Worm (Caenorhabditis elegans): ENCODE data around the gene F14H8.2.

Gene F14H8.2

DNA sequence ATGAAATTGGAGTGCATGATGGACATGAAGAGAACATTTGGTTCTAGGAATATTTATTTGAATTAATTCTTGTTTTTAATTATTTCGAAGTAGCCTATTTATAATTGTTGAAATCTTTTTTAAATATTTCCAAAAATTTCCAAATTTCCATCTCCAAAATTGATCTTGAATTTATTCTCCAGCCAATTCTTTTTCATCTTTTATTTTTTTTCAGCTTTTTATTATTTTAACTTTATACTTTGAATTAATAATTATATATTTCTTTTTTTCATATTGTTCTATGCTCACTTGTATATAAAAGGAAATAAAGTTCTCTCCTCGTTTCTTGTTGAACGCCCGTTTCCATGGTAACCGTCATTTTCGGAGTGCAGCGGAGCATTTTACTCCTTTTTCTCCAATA is 40.2 kb downstream of the F14H8.2 start, which contains the start of gene xbx-1:
xbx-1 (plus strand) TSS at position 301 of the 400 bp plus-strand sequence.
- TF ChIP-seq egl-5 (tag; optimal IDR thresholded peaks at IDR 0.05), result no peak
- no peak for TF ChIP-seq ztf-11 (tag; optimal IDR thresholded peaks at IDR 0.05)
- TF ChIP-seq snpc-4 (tag; optimal IDR thresholded peaks at IDR 0.05), result no peak
- no peak for TF ChIP-seq R02D3.7 (tag; optimal IDR thresholded peaks at IDR 0.05)
- TF ChIP-seq unc-39 (tag; optimal IDR thresholded peaks at IDR 0.05), result no peak
- no peak for TF ChIP-seq lsy-12 (tag; optimal IDR thresholded peaks at IDR 0.05)
- TF ChIP-seq lin-15B (tag; optimal IDR thresholded peaks at IDR 0.05), result no peak
- no peak for TF ChIP-seq nhr-23 (tag; optimal IDR thresholded peaks at IDR 0.05)
- TF ChIP-seq fos-1 (tag; optimal IDR thresholded peaks at IDR 0.05), result no peak
- no peak for TF ChIP-seq jun-1 (tag; optimal IDR thresholded peaks at IDR 0.05)
- TF ChIP-seq egl-27 (tag; optimal IDR thresholded peaks at IDR 0.05), result no peak
- no peak for TF ChIP-seq nhr-11 (tag; optimal IDR thresholded peaks at IDR 0.05)
- no peak for TF ChIP-seq lin-39 (tag; optimal IDR thresholded peaks at IDR 0.05)
- TF ChIP-seq pqm-1 (tag; optimal IDR thresholded peaks at IDR 0.05), result no peak

DNA sequence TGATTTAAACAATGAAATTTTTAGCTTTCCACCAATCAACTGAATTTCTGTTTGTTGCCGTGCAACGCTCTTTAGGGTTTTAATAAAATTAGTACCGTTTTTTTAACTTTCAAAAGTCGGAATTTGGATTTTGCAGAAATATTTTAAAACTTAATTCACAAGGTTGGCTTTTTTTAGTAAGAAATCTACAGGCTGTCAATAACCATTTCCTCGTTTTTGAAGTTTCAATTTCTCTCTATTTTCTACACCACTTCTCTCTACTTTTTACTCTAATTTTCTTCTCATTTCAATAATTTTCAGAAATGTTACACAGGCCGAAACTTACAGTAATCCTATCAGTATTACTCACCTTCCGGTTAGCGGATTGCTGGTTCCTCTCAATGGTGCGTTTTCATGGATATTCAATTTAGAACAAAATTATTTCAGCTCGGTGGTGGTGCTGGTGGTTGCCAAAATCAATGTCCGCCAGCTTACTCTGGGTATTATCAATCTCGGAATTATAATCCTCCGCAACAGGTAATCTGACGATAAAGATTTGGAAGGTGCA is 41.9 kb downstream of the F14H8.2 start, which contains the start of the genes grd-12 and F02D8.1:
grd-12 (plus strand) TSS at position 301 of the 547 bp plus-strand sequence.
F02D8.1 (minus strand) TSS at position 497 of the 547 bp plus-strand sequence.
- TF ChIP-seq egl-5 (tag; optimal IDR thresholded peaks at IDR 0.05) (no peak), lin-39 (tag; optimal IDR thresholded peaks at IDR 0.05) (no peak), nhr-12 (tag; optimal IDR thresholded peaks at IDR 0.05) (no peak), nhr-43 (tag; optimal IDR thresholded peaks at IDR 0.05; ENCODE audit: poor library complexity, severe bottlenecking) (no peak)

DNA sequence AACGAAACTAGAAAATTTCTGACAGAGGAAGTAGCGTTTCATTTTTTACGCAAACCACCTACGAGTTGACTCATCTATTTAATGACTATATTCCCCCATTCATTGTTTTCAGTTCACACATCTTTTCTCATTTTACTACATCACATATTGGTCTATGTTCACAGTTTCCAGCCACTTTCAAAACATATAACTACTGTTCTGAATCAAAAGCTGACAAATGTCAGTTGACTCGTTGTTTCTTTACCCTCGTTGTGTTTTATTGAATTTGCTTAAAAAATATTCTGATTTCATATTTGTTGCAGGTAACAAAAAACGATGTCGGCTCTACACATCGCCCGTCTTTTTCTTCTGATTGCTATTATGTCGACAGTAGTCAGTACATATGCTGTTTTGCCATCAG is 49.0 kb downstream of the F14H8.2 start, which contains the start of gene nlp-59:
nlp-59 (plus strand) TSS at position 301 of the 400 bp plus-strand sequence.
- TF ChIP-seq fos-1 (tag; optimal IDR thresholded peaks at IDR 0.05) (no peak), sea-2 (GFP tag; optimal IDR thresholded peaks at IDR 0.05) (no peak), pqm-1 (tag; optimal IDR thresholded peaks at IDR 0.05) (no peak), nhr-11 (tag; optimal IDR thresholded peaks at IDR 0.05) (no peak), nhr-12 (tag; optimal IDR thresholded peaks at IDR 0.05) (no peak)
